Fruit fly (Drosophila melanogaster): ENCODE results near the gene CtsL4.

The CtsL4 gene

DNA sequence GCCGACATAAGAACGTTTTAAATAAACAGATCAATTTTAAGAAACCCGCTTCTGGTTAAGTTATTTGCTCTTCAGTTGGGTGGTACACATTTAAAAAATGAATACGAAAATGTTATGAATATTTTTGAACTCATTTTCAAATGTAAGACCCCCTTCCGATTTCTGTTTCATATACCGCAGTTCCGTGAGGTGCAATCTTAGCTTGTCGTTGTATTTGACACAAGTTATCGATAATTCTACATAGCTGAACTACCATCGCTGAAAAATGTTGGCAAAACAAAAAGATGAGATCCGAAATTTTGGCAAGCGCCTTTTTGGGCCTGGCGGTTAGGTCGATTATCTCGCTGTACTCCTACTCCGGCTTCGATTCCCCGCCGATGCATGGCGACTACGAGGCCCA is 23.5 kb upstream of the CtsL4 start, which contains the start of gene gny (continued):
- TF ChIP-seq CG6683 (GFP tag; optimal IDR thresholded peaks at IDR 0.05), result no peak
- TF ChIP-seq CG17802 (tag; optimal IDR thresholded peaks at IDR 0.05), result peak; percentile 37
- no peak for TF ChIP-seq mirr (GFP tag; optimal IDR thresholded peaks at IDR 0.05)
- TF ChIP-seq Lhr (GFP tag; optimal IDR thresholded peaks at IDR 0.05), result peak; percentile 15
- no peak for TF ChIP-seq mld (GFP tag; IDR thresholded peaks at IDR 0.05; ENCODE audit: partially characterized antibody)
- TF ChIP-seq CG10209 (GFP tag; optimal IDR thresholded peaks at IDR 0.05), result no peak
- no peak for TF ChIP-seq sob (GFP tag; IDR thresholded peaks at IDR 0.05)
- TF ChIP-seq CG11456 (GFP tag; IDR thresholded peaks at IDR 0.05), result no peak
- TF ChIP-seq lov (optimal IDR thresholded peaks at IDR 0.05), result no peak
- no peak for TF ChIP-seq lov (GFP tag; IDR thresholded peaks at IDR 0.05)
- no peak for TF ChIP-seq CG3995 (GFP tag; optimal IDR thresholded peaks at IDR 0.05)
- no peak for TF ChIP-seq CG8281 (tag; optimal IDR thresholded peaks at IDR 0.05)
- TF ChIP-seq Atf-2 (GFP tag; optimal IDR thresholded peaks at IDR 0.05), result no peak
- TF ChIP-seq Atf6 (GFP tag; IDR thresholded peaks at IDR 0.05), result no peak
- TF ChIP-seq jigr1 (GFP tag; IDR thresholded peaks at IDR 0.05), result no peak
- no peak for TF ChIP-seq tup (GFP tag; optimal IDR thresholded peaks at IDR 0.05)
- no peak for TF ChIP-seq az2 (GFP tag; optimal IDR thresholded peaks at IDR 0.05)
- no peak for TF ChIP-seq GATAe (GFP tag; conservative IDR thresholded peaks at IDR 0.05)
- TF ChIP-seq CG14667 (GFP tag; IDR thresholded peaks at IDR 0.05), result no peak
- TF ChIP-seq CG11085 (GFP tag; IDR thresholded peaks at IDR 0.05), result no peak
- TF ChIP-seq phol (tag; optimal IDR thresholded peaks at IDR 0.05), result peak; percentile 9
- TF ChIP-seq CG8359 (GFP tag; optimal IDR thresholded peaks at IDR 0.05; ENCODE audit: borderline replicate concordance), result no peak
- no peak for TF ChIP-seq so (GFP tag; IDR thresholded peaks at IDR 0.05)
- no peak for TF ChIP-seq hb (GFP tag; IDR thresholded peaks at IDR 0.05; ENCODE audit: partially characterized antibody)
- TF ChIP-seq ase (GFP tag; IDR thresholded peaks at IDR 0.05), result no peak
- TF ChIP-seq CG4404 (GFP tag; IDR thresholded peaks at IDR 0.05), result no peak
- no peak for TF ChIP-seq ATbp (GFP tag; optimal IDR thresholded peaks at IDR 0.05)
- no peak for TF ChIP-seq CrebB (tag; optimal IDR thresholded peaks at IDR 0.05)
- TF ChIP-seq run (tag; optimal IDR thresholded peaks at IDR 0.05), result no peak
- no peak for TF ChIP-seq Rfx (GFP tag; IDR thresholded peaks at IDR 0.05)
- no peak for TF ChIP-seq Dip2 (GFP tag; IDR thresholded peaks at IDR 0.05)
- TF ChIP-seq Doc2 (GFP tag; IDR thresholded peaks at IDR 0.05), result no peak
- TF ChIP-seq gt (GFP tag; IDR thresholded peaks at IDR 0.05), result no peak
- no peak for TF ChIP-seq CG8478 (optimal IDR thresholded peaks at IDR 0.05)
- TF ChIP-seq Dp (GFP tag; optimal IDR thresholded peaks at IDR 0.05), result peak; percentile 74
- TF ChIP-seq her (GFP tag; optimal IDR thresholded peaks at IDR 0.05), result no peak
- no peak for TF ChIP-seq ab (GFP tag; optimal IDR thresholded peaks at IDR 0.05)
- TF ChIP-seq p53 (GFP tag; optimal IDR thresholded peaks at IDR 0.05), result no peak
- no peak for TF ChIP-seq lmd (GFP tag; IDR thresholded peaks at IDR 0.05)
- no peak for TF ChIP-seq jumu (GFP tag; optimal IDR thresholded peaks at IDR 0.05)
- TF ChIP-seq Side (GFP tag; optimal IDR thresholded peaks at IDR 0.05), result no peak
- no peak for TF ChIP-seq CG1647 (GFP tag; optimal IDR thresholded peaks at IDR 0.05)
- no peak for TF ChIP-seq sr (GFP tag; IDR thresholded peaks at IDR 0.05)
- 0 out of 2 replicates have a peak, but pooled peaks have one; percentile 31 for TF ChIP-seq unc-4 (GFP tag; IDR thresholded peaks at IDR 0.05; ENCODE audit: partially characterized antibody)
- TF ChIP-seq trem (tag; optimal IDR thresholded peaks at IDR 0.05), result peak; percentile 24
- TF ChIP-seq HLH54F (GFP tag; optimal IDR thresholded peaks at IDR 0.05), result no peak
- TF ChIP-seq Opbp (GFP tag; IDR thresholded peaks at IDR 0.05; ENCODE audit: partially characterized antibody), result no peak
- TF ChIP-seq slou (GFP tag; optimal IDR thresholded peaks at IDR 0.05), result no peak
- no peak for TF ChIP-seq ranshi (GFP tag; IDR thresholded peaks at IDR 0.05)
- no peak for TF ChIP-seq CG10274 (GFP tag; optimal IDR thresholded peaks at IDR 0.05)
- TF ChIP-seq pfk (GFP tag; optimal IDR thresholded peaks at IDR 0.05), result peak; percentile 97
- peak; percentile 38; the same call in 1 of the 2 replicates for TF ChIP-seq Bgb (GFP tag; IDR thresholded peaks at IDR 0.05; ENCODE audit: partially characterized antibody)
- no peak for TF ChIP-seq CG6813 (GFP tag; optimal IDR thresholded peaks at IDR 0.05)
